2 fruit fly cellular contexts compared by ENCODE assay signal in the genomic region with DNA sequence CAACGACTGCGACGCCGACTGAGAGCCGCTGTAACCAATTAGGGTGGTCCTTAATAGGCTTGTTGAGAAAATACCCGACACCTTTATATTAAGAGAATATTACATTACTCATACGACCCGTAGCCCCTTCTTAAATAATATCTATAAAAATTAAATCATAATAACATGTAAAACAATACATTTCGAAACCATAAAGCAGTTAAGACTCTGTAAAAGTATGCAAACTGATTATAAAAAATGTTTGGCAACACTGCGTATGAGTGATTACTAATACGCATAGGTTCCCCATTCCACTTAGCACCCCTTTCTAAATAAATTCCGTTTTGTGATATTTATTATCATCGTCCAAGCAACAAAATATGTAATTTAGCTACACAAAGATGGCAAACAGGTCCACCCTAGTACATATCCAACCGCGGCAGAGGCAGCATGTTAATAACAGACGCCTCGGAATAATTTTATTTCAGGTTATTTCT.
A peak's percentile ranks its signal among the peaks of the same experiment; 100 is the strongest.
TF ChIP-seq lines count a peak whose summit lies in the region.

No protein-coding gene starts in this region.

TF ChIP-seq in whole organism, embryonic, 481 proteins besides CTCF, POLR2A, EP300 and RAD21 (continued from another document and continues in another):
- no peak for TF ChIP-seq CG2199 (GFP tag; IDR thresholded peaks at IDR 0.05; lab: Robert Waterston, UW)
- peak; percentile 69; the same call in 2 of the 3 replicates for TF ChIP-seq row (GFP tag; IDR thresholded peaks at IDR 0.05; lab: Robert Waterston, UW)
- TF ChIP-seq twi (tag; optimal IDR thresholded peaks at IDR 0.05; lab: Kevin White, UChicago), result peak; percentile 49
- no peak for TF ChIP-seq aop (GFP tag; IDR thresholded peaks at IDR 0.05; lab: Robert Waterston, UW)
- peak; percentile 15 for TF ChIP-seq CG1602 (GFP tag; optimal IDR thresholded peaks at IDR 0.05; lab: Kevin White, UChicago)
- TF ChIP-seq pfk (GFP tag; optimal IDR thresholded peaks at IDR 0.05; lab: Kevin White, UChicago), result no peak
- TF ChIP-seq CG10979 (tag; optimal IDR thresholded peaks at IDR 0.05; lab: Kevin White, UChicago), result peak; percentile 83
- TF ChIP-seq br (optimal IDR thresholded peaks at IDR 0.05; lab: Kevin White, UChicago), result no peak
- peak; percentile 67 for TF ChIP-seq Rfx (GFP tag; IDR thresholded peaks at IDR 0.05; lab: Robert Waterston, UW)
- no peak for TF ChIP-seq Sry-δ (GFP tag; optimal IDR thresholded peaks at IDR 0.05; lab: Kevin White, UChicago)
- peak; percentile 68 for TF ChIP-seq CG17359 (tag; optimal IDR thresholded peaks at IDR 0.05; lab: Kevin White, UChicago)
- TF ChIP-seq CG16863 (GFP tag; optimal IDR thresholded peaks at IDR 0.05; lab: Kevin White, UChicago), result peak; percentile 37
- TF ChIP-seq CG30431 (GFP tag; optimal IDR thresholded peaks at IDR 0.05; lab: Kevin White, UChicago), result peak; percentile 33
- TF ChIP-seq tx (GFP tag; optimal IDR thresholded peaks at IDR 0.05; lab: Kevin White, UChicago), result no peak
- TF ChIP-seq lov (optimal IDR thresholded peaks at IDR 0.05; lab: Kevin White, UChicago), result no peak
- TF ChIP-seq lov (GFP tag; IDR thresholded peaks at IDR 0.05; lab: Robert Waterston, UW), result no peak
- TF ChIP-seq vvl (GFP tag; IDR thresholded peaks at IDR 0.05; lab: Robert Waterston, UW), result peak; percentile 52; the same call in 1 of the 2 replicates
- peak; percentile 57 for TF ChIP-seq CG6683 (GFP tag; optimal IDR thresholded peaks at IDR 0.05; lab: Kevin White, UChicago)
- TF ChIP-seq Drgx (GFP tag; IDR thresholded peaks at IDR 0.05; lab: Robert Waterston, UW), result peak; percentile 60
- TF ChIP-seq Hand (GFP tag; optimal IDR thresholded peaks at IDR 0.05; lab: Kevin White, UChicago), result peak; percentile 83
- peak; percentile 26; the same call in 1 of the 2 replicates for TF ChIP-seq E2f1 (GFP tag; IDR thresholded peaks at IDR 0.05; lab: Robert Waterston, UW)
- no peak for TF ChIP-seq luna (GFP tag; optimal IDR thresholded peaks at IDR 0.05; lab: Kevin White, UChicago)
- TF ChIP-seq Hr78 (GFP tag; optimal IDR thresholded peaks at IDR 0.05; lab: Kevin White, UChicago), result peak in 1 of 2 experiments; percentile 42
- TF ChIP-seq Spps (tag; optimal IDR thresholded peaks at IDR 0.05; lab: Kevin White, UChicago), result peak; percentile 24
- peak; percentile 67 for TF ChIP-seq fd96Cb (tag; optimal IDR thresholded peaks at IDR 0.05; lab: Kevin White, UChicago)
- peak; percentile 51; the same call in 1 of the 2 replicates for TF ChIP-seq CG11085 (GFP tag; IDR thresholded peaks at IDR 0.05; lab: Robert Waterston, UW)
- peak in 1 of 2 experiments; percentile 21 for TF ChIP-seq crp (GFP tag; optimal IDR thresholded peaks at IDR 0.05; lab: Kevin White, UChicago)
- peak; percentile 8 for TF ChIP-seq YL-1 (GFP tag; optimal IDR thresholded peaks at IDR 0.05; lab: Kevin White, UChicago)
- no peak for TF ChIP-seq CG6791 (GFP tag; IDR thresholded peaks at IDR 0.05; lab: Robert Waterston, UW; ENCODE audit: partially characterized antibody)
- no peak; the same call in none of the 2 replicates for TF ChIP-seq slbo (GFP tag; IDR thresholded peaks at IDR 0.05; lab: Robert Waterston, UW)
- no peak for TF ChIP-seq crol (GFP tag; IDR thresholded peaks at IDR 0.05; lab: Robert Waterston, UW)
- TF ChIP-seq run (tag; optimal IDR thresholded peaks at IDR 0.05; lab: Kevin White, UChicago), result peak; percentile 61
- peak; percentile 54 for TF ChIP-seq CG9817 (tag; optimal IDR thresholded peaks at IDR 0.05; lab: Kevin White, UChicago)
- TF ChIP-seq CG2120 (GFP tag; optimal IDR thresholded peaks at IDR 0.05; lab: Kevin White, UChicago), result peak; percentile 66
- TF ChIP-seq Ets97D (GFP tag; optimal IDR thresholded peaks at IDR 0.05; lab: Kevin White, UChicago), result no peak
- 0 out of 2 replicates have a peak, but pooled peaks have one; percentile 7 for TF ChIP-seq Ada2b (GFP tag; IDR thresholded peaks at IDR 0.05; lab: Robert Waterston, UW)
- peak; percentile 1 for TF ChIP-seq slp2 (GFP tag; optimal IDR thresholded peaks at IDR 0.05; lab: Kevin White, UChicago)
- peak; percentile 88 for TF ChIP-seq Sox100B (GFP tag; optimal IDR thresholded peaks at IDR 0.05; lab: Kevin White, UChicago)
- 0 out of 2 replicates have a peak, but pooled peaks have one; percentile 25 for TF ChIP-seq Rx (GFP tag; IDR thresholded peaks at IDR 0.05; lab: Robert Waterston, UW)
- TF ChIP-seq B-H2 (GFP tag; optimal IDR thresholded peaks at IDR 0.05; lab: Kevin White, UChicago), result peak; percentile 52
- TF ChIP-seq Kr (GFP tag; optimal IDR thresholded peaks at IDR 0.05; lab: Kevin White, UChicago), result no peak
- peak; percentile 53 for TF ChIP-seq CG12219 (GFP tag; optimal IDR thresholded peaks at IDR 0.05; lab: Kevin White, UChicago)
- peak; percentile 73 for TF ChIP-seq tio (GFP tag; optimal IDR thresholded peaks at IDR 0.05; lab: Kevin White, UChicago)
- peak; percentile 19 for TF ChIP-seq kni (GFP tag; optimal IDR thresholded peaks at IDR 0.05; lab: Kevin White, UChicago)
- TF ChIP-seq CG10321 (GFP tag; IDR thresholded peaks at IDR 0.05; lab: Robert Waterston, UW), result no peak
- TF ChIP-seq B-H1 (GFP tag; IDR thresholded peaks at IDR 0.05; lab: Robert Waterston, UW), result no peak; the same call in 2 of the 3 replicates
- TF ChIP-seq sens-2 (GFP tag; IDR thresholded peaks at IDR 0.05; lab: Robert Waterston, UW), result no peak
- TF ChIP-seq CG15269 (tag; optimal IDR thresholded peaks at IDR 0.05; lab: Kevin White, UChicago), result peak; percentile 85
- no peak for TF ChIP-seq HmgD (GFP tag; optimal IDR thresholded peaks at IDR 0.05; lab: Kevin White, UChicago)
- TF ChIP-seq CG11695 (GFP tag; IDR thresholded peaks at IDR 0.05; lab: Robert Waterston, UW), result peak; percentile 80; the same call in 2 of the 3 replicates
- peak; percentile 34 for TF ChIP-seq Hr3 (GFP tag; optimal IDR thresholded peaks at IDR 0.05; lab: Kevin White, UChicago)
- TF ChIP-seq gem (tag; optimal IDR thresholded peaks at IDR 0.05; lab: Kevin White, UChicago), result peak; percentile 88
- no peak for TF ChIP-seq CG1832 (GFP tag; optimal IDR thresholded peaks at IDR 0.05; lab: Kevin White, UChicago)
- TF ChIP-seq MESR4 (GFP tag; optimal IDR thresholded peaks at IDR 0.05; lab: Kevin White, UChicago), result no peak
- peak; percentile 40; the same call in 1 of the 2 replicates for TF ChIP-seq klu (GFP tag; IDR thresholded peaks at IDR 0.05; lab: Robert Waterston, UW)
- no peak for TF ChIP-seq tup (GFP tag; optimal IDR thresholded peaks at IDR 0.05; lab: Kevin White, UChicago)
- peak in 1 of 2 experiments; percentile 3 for TF ChIP-seq chif (GFP tag; optimal IDR thresholded peaks at IDR 0.05; lab: Kevin White, UChicago)
- peak; percentile 49 for TF ChIP-seq zfh2 (GFP tag; optimal IDR thresholded peaks at IDR 0.05; lab: Kevin White, UChicago)
- peak; percentile 64 for TF ChIP-seq CG6254 (GFP tag; optimal IDR thresholded peaks at IDR 0.05; lab: Kevin White, UChicago)
- TF ChIP-seq CG11504 (tag; optimal IDR thresholded peaks at IDR 0.05; lab: Kevin White, UChicago), result peak; percentile 88
- TF ChIP-seq ci (GFP tag; IDR thresholded peaks at IDR 0.05; lab: Robert Waterston, UW), result 0 out of 3 replicates have a peak, but pooled peaks have one; percentile 22

TF ChIP-seq in whole organism, prepupa, 60 proteins besides CTCF, POLR2A, EP300 and RAD21 (continued from another document):
- TF ChIP-seq svp (GFP tag; lab: Kevin White, UChicago), result peak; percentile 92
- peak; percentile 81 for TF ChIP-seq Sox14 (GFP tag; optimal IDR thresholded peaks at IDR 0.05; lab: Kevin White, UChicago)
- peak; percentile 93 for TF ChIP-seq CG6276 (GFP tag; optimal IDR thresholded peaks at IDR 0.05; lab: Kevin White, UChicago)
- peak; percentile 81 for TF ChIP-seq CG6792 (GFP tag; optimal IDR thresholded peaks at IDR 0.05; lab: Kevin White, UChicago)
- peak; percentile 93 for TF ChIP-seq CG6808 (GFP tag; optimal IDR thresholded peaks at IDR 0.05; lab: Kevin White, UChicago)
- TF ChIP-seq Hr38 (GFP tag; optimal IDR thresholded peaks at IDR 0.05; lab: Kevin White, UChicago), result no peak
- TF ChIP-seq CG9139 (GFP tag; optimal IDR thresholded peaks at IDR 0.05; lab: Kevin White, UChicago), result peak; percentile 66
- TF ChIP-seq Sox15 (GFP tag; optimal IDR thresholded peaks at IDR 0.05; lab: Kevin White, UChicago), result peak; percentile 75
- peak; percentile 90 for TF ChIP-seq CG4318 (GFP tag; optimal IDR thresholded peaks at IDR 0.05; lab: Kevin White, UChicago)
- peak; percentile 87 for TF ChIP-seq CG8119 (GFP tag; IDR thresholded peaks at IDR 0.05; lab: Robert Waterston, UW)
- peak; percentile 53 for TF ChIP-seq fd85E (GFP tag; optimal IDR thresholded peaks at IDR 0.05; lab: Kevin White, UChicago)
